Worm (Caenorhabditis elegans) whole organism, L4 larva: ENCODE results near the gene klp-17.

Experiments used
- F26F4.8 ChIP-seq: fragments of 200-800 bp; sonication (Bioruptor generic); conservative IDR thresholded peaks from 2 replicates; pipeline ENCODE4 v1.3.6; 2022; ENCODE audit warnings: missing genetic modification characterization, missing compliant biosample characterization
- F49E8.2 ChIP-seq: sonication (generic microtip); optimal IDR thresholded peaks from 2 replicates; lab custom pipeline; 2016; ENCODE audit warnings: missing compliant biosample characterization, mild to moderate bottlenecking, missing genetic modification characterization, borderline replicate concordance
- R02D3.7 ChIP-seq: fragments of 150-350 bp; sonication (generic microtip); optimal IDR thresholded peaks from 3 replicates; lab custom pipeline; 2014; ENCODE audit warnings: missing biosample characterization, missing genetic modification characterization
- ZK546.5 ChIP-seq, 2 experiments: sonication (generic microtip); optimal IDR thresholded peaks; 2 replicates each; lab custom pipeline; 2017; ENCODE audit warnings: missing biosample characterization in 2 of 2, missing genetic modification characterization in 2 of 2
- aha-1 ChIP-seq: fragments of 150-350 bp; peaks from one replicate; lab custom pipeline; 2014; ENCODE audit warnings: missing biosample characterization, missing genetic modification characterization
- attf-4 ChIP-seq: sonication (generic microtip); optimal IDR thresholded peaks from 3 replicates; lab custom pipeline; 2017; ENCODE audit warnings: missing biosample characterization, missing genetic modification characterization
- ceh-28 ChIP-seq: fragments of 150-350 bp; optimal IDR thresholded peaks from 2 replicates; lab custom pipeline; 2014; ENCODE audit warnings: missing biosample characterization, missing genetic modification reagents, missing genetic modification characterization
- daf-16 ChIP-seq, 3 experiments: sonication (generic microtip); optimal IDR thresholded peaks; 2 replicates each; lab custom pipeline; 2016 to 2017; ENCODE audit warnings: missing genetic modification characterization in 3 of 3, missing genetic modification reagents in 3 of 3, mild to moderate bottlenecking in 2 of 3, missing compliant biosample characterization in 2 of 3, missing biosample characterization in 1 of 3, moderate library complexity in 1 of 3
- daf-19 ChIP-seq: fragments of 200-800 bp; sonication (Bioruptor generic); conservative IDR thresholded peaks from 2 replicates; pipeline ENCODE4 v1.3.6; 2022; ENCODE audit warnings: missing genetic modification characterization, missing compliant biosample characterization
- dmd-6 ChIP-seq: fragments of 200-800 bp; sonication (Bioruptor generic); IDR thresholded peaks from 2 replicates; pipeline ENCODE4 v1.3.6; 2022; ENCODE audit warnings: missing genetic modification reagents, missing genetic modification characterization, missing compliant biosample characterization
- duxl-1 ChIP-seq: sonication (generic microtip); optimal IDR thresholded peaks from 2 replicates; lab custom pipeline; 2016; ENCODE audit warnings: mild to moderate bottlenecking, missing genetic modification characterization, moderate library complexity, missing compliant biosample characterization; ENCODE audit not compliant: poor library complexity
- dve-1 ChIP-seq: sonication (generic microtip); optimal IDR thresholded peaks from 2 replicates; lab custom pipeline; 2017; ENCODE audit warnings: antibody characterized with exemption, mild to moderate bottlenecking, missing genetic modification characterization, missing compliant biosample characterization; ENCODE audit not compliant: insufficient read depth
- hlh-11 ChIP-seq: fragments of 200-800 bp; sonication (Bioruptor generic); optimal IDR thresholded peaks from 2 replicates; lab custom pipeline; 2018; ENCODE audit warnings: mild to moderate bottlenecking, missing genetic modification characterization, missing compliant biosample characterization
- lim-7 ChIP-seq: fragments of 200-800 bp; sonication (Bioruptor generic); IDR thresholded peaks from 2 replicates; pipeline ENCODE4 v1.3.6; 2022; ENCODE audit warnings: missing genetic modification characterization, missing compliant biosample characterization
- lin-13 ChIP-seq: fragments of 150-350 bp; optimal IDR thresholded peaks from 2 replicates; lab custom pipeline; 2014; ENCODE audit warnings: missing biosample characterization, missing genetic modification reagents, missing genetic modification characterization
- lin-15B ChIP-seq: fragments of 150-350 bp; sonication (generic microtip); optimal IDR thresholded peaks from 3 replicates; lab custom pipeline; 2014; ENCODE audit warnings: missing biosample characterization, missing genetic modification characterization
- lin-38 ChIP-seq: fragments of 200-800 bp; sonication (Bioruptor generic); IDR thresholded peaks from 2 replicates; pipeline ENCODE4 v1.3.6; 2022; ENCODE audit warnings: missing genetic modification reagents, missing genetic modification characterization, missing compliant biosample characterization
- lsy-2 ChIP-seq, 2 experiments: fragments of 150-350 bp in 1 of 2; sonication (generic microtip) in 1 of 2; optimal IDR thresholded peaks; 2 replicates each; lab custom pipeline; 2014 to 2017; ENCODE audit warnings: missing biosample characterization in 2 of 2, missing genetic modification characterization in 2 of 2
- mep-1 ChIP-seq: fragments of 150-350 bp; sonication (generic microtip); optimal IDR thresholded peaks from 3 replicates; lab custom pipeline; 2014; ENCODE audit warnings: missing biosample characterization, missing genetic modification characterization
- mes-2 ChIP-seq: sonication (generic microtip); optimal IDR thresholded peaks from 2 replicates; lab custom pipeline; 2016; ENCODE audit warnings: missing genotype, mild to moderate bottlenecking, missing genetic modification characterization, missing compliant biosample characterization; ENCODE audit not compliant: poor library complexity, severe bottlenecking
- mxl-2 ChIP-seq: fragments of 200-800 bp; sonication (Bioruptor generic); conservative IDR thresholded peaks from 2 replicates; pipeline ENCODE4 v1.3.6; 2022; ENCODE audit warnings: missing genetic modification reagents, missing genetic modification characterization, missing compliant biosample characterization
- nhr-28 ChIP-seq: fragments of 150-350 bp; optimal IDR thresholded peaks from 2 replicates; lab custom pipeline; 2014; ENCODE audit warnings: missing biosample characterization, missing genetic modification characterization
- nhr-41 ChIP-seq: fragments of 200-800 bp; sonication (Bioruptor generic); IDR thresholded peaks from 2 replicates; pipeline ENCODE4 v1.3.6; 2022; ENCODE audit warnings: missing genetic modification reagents, missing genetic modification characterization, missing compliant biosample characterization
- nhr-76 ChIP-seq: fragments of 150-350 bp; optimal IDR thresholded peaks from 2 replicates; lab custom pipeline; 2014; ENCODE audit warnings: missing biosample characterization, missing genetic modification characterization
- nhr-77 ChIP-seq: fragments of 150-350 bp; optimal IDR thresholded peaks from 2 replicates; lab custom pipeline; 2014; ENCODE audit warnings: missing biosample characterization, missing genetic modification characterization
- pha-4 ChIP-seq, 2 experiments: fragments of 150-350 bp in 1 of 2; fragments of 200-800 bp in 1 of 2; sonication (Bioruptor generic) in 1 of 2; IDR thresholded peaks in 1 of 2; optimal IDR thresholded peaks in 1 of 2; 2 replicates each; pipeline versions ENCODE4 v1.3.6 to Lab custom; 2014 to 2022; ENCODE audit warnings: missing genetic modification characterization in 2 of 2, missing genetic modification reagents in 2 of 2, missing biosample characterization in 1 of 2, missing compliant biosample characterization in 1 of 2
- pqm-1 ChIP-seq: sonication (generic microtip); optimal IDR thresholded peaks from 2 replicates; lab custom pipeline; 2017; ENCODE audit warnings: missing biosample characterization, missing genetic modification characterization
- saeg-2 ChIP-seq: fragments of 200-800 bp; sonication (Bioruptor generic); IDR thresholded peaks from 2 replicates; pipeline ENCODE4 v1.3.6; 2022; ENCODE audit warnings: missing genetic modification reagents, missing genetic modification characterization, missing compliant biosample characterization
- sdz-12 ChIP-seq: fragments of 200-800 bp; sonication (Bioruptor generic); optimal IDR thresholded peaks from 2 replicates; lab custom pipeline; 2018; ENCODE audit warnings: mild to moderate bottlenecking, missing genetic modification characterization, missing compliant biosample characterization
- set-16 ChIP-seq: fragments of 200-800 bp; sonication (Bioruptor generic); IDR thresholded peaks from 2 replicates; pipeline ENCODE4 v1.3.6; 2022; ENCODE audit warnings: missing genetic modification reagents, missing genetic modification characterization, missing compliant biosample characterization
- unc-130 ChIP-seq: sonication (generic microtip); optimal IDR thresholded peaks from 2 replicates; lab custom pipeline; 2016; ENCODE audit warnings: missing genetic modification reagents, missing genetic modification characterization, missing compliant biosample characterization
- unc-62 ChIP-seq, 3 experiments: fragments of 150-350 bp in 1 of 3; sonication (generic microtip); optimal IDR thresholded peaks in 2 of 3; peaks in 1 of 3; 1 replicate in 1 of 3; 2 replicates in 2 of 3; lab custom pipeline; 2014 to 2017; ENCODE audit warnings: missing biosample characterization in 3 of 3, missing genetic modification characterization in 3 of 3, missing genetic modification reagents in 3 of 3, missing genotype in 1 of 3
- ztf-7 ChIP-seq: fragments of 150-350 bp; optimal IDR thresholded peaks from 2 replicates; lab custom pipeline; 2014; ENCODE audit warnings: missing biosample characterization, missing genetic modification characterization

klp-17 gene

ce11 chrII:11463899-11464298 is 3.5 kb downstream of the klp-17 start:
- TF ChIP-seq R02D3.7, result peak; percentile 72
- TF ChIP-seq mes-2 (tag; lab: Kevin White, UChicago), result peak; percentile 76
- TF ChIP-seq lin-13 (GFP tag; lab: Kevin White, UChicago), result no peak
- TF ChIP-seq unc-130 (GFP tag; lab: Kevin White, UChicago), result peak; percentile 5

- no peak for TF ChIP-seq daf-16 (GFP tag; optimal IDR thresholded peaks at IDR 0.05; lab: Kevin White, UChicago)
- TF ChIP-seq daf-16 (tag; optimal IDR thresholded peaks at IDR 0.05; lab: Kevin White, UChicago), result peak; percentile 43
- peak; percentile 75 for TF ChIP-seq nhr-28 (tag; lab: Kevin White, UChicago)
- TF ChIP-seq nhr-76 (tag; lab: Kevin White, UChicago), result no peak
- peak; percentile 27; the same call in 1 of the 2 replicates for TF ChIP-seq dmd-6 (GFP tag; lab: Robert Waterston, UW)
- no peak for TF ChIP-seq unc-62 (GFP tag; optimal IDR thresholded peaks at IDR 0.05 in 1 of 2; lab: Kevin White, UChicago)
- no peak for TF ChIP-seq unc-62 (tag; optimal IDR thresholded peaks at IDR 0.05; lab: Kevin White, UChicago)
- peak; percentile 11 for TF ChIP-seq nhr-77 (tag; lab: Kevin White, UChicago)
- TF ChIP-seq mxl-2 (GFP tag; lab: Robert Waterston, UW), result no peak
- no peak for TF ChIP-seq set-16 (GFP tag; lab: Robert Waterston, UW)
- no peak for TF ChIP-seq daf-19 (GFP tag; lab: Robert Waterston, UW)
- TF ChIP-seq ceh-28 (tag; lab: Kevin White, UChicago), result no peak
- peak; percentile 39 for TF ChIP-seq dve-1
- TF ChIP-seq F26F4.8, result no peak
- peak; percentile 40 for TF ChIP-seq hlh-11 (tag; lab: Kevin White, UChicago)
- no peak for TF ChIP-seq mes-2 (tag; lab: Kevin White, UChicago)
- TF ChIP-seq pqm-1 (tag; lab: Kevin White, UChicago), result peak; percentile 54
- no peak for TF ChIP-seq lin-13 (GFP tag; lab: Kevin White, UChicago)
- no peak for TF ChIP-seq F49E8.2
- TF ChIP-seq ZK546.5 (tag; optimal IDR thresholded peaks at IDR 0.05; lab: Kevin White, UChicago), result no peak
- peak; percentile 20; the same call in 1 of the 2 replicates for TF ChIP-seq lin-38
- TF ChIP-seq aha-1, result peak; percentile 12
- no peak for TF ChIP-seq nhr-41
- TF ChIP-seq ztf-7 (tag; lab: Kevin White, UChicago), result no peak
- TF ChIP-seq, all 104 proteins: peak for 9
Observed at ce11 chrII:11459883-11460282, 7.6 kb downstream of the klp-17 start.

ce11 chrII:11455715-11456114 is 11.7 kb downstream of the klp-17 start:
- peak; percentile 30 for TF ChIP-seq lin-38
- peak; percentile 5 for TF ChIP-seq mep-1 (tag; lab: Kevin White, UChicago)
- TF ChIP-seq mes-2 (tag; lab: Kevin White, UChicago), result peak; percentile 25
- no peak for TF ChIP-seq sdz-12 (GFP tag; lab: Kevin White, UChicago)

- no peak for TF ChIP-seq lim-7 (GFP tag; lab: Robert Waterston, UW)
- no peak for TF ChIP-seq unc-130 (GFP tag; lab: Kevin White, UChicago)
- TF ChIP-seq lin-15B (tag; lab: Kevin White, UChicago), result no peak
- peak; percentile 89 for TF ChIP-seq set-16 (GFP tag; lab: Robert Waterston, UW)
- TF ChIP-seq attf-4 (tag; lab: Kevin White, UChicago), result no peak
- TF ChIP-seq lsy-2 (tag; optimal IDR thresholded peaks at IDR 0.05; lab: Kevin White, UChicago), result no peak
- TF ChIP-seq aha-1, result peak; percentile 13
- TF ChIP-seq duxl-1, result no peak
- TF ChIP-seq daf-16 (GFP tag; optimal IDR thresholded peaks at IDR 0.05; lab: Kevin White, UChicago), result no peak
- no peak for TF ChIP-seq daf-16 (tag; optimal IDR thresholded peaks at IDR 0.05; lab: Kevin White, UChicago)
- no peak for TF ChIP-seq mxl-2 (GFP tag; lab: Robert Waterston, UW)
- TF ChIP-seq pha-4 (GFP tag; IDR thresholded peaks at IDR 0.05; lab: Robert Waterston, UW), result no peak
- no peak for TF ChIP-seq pha-4 (tag; optimal IDR thresholded peaks at IDR 0.05; lab: Kevin White, UChicago)
- TF ChIP-seq saeg-2 (GFP tag; lab: Robert Waterston, UW), result no peak
- TF ChIP-seq, all 104 proteins: peak for 2
Observed at ce11 chrII:11455140-11455539, 12.3 kb downstream of the klp-17 start.
